Fruit fly (Drosophila melanogaster): ENCODE data around the gene Gr93c.

Gene Gr93c

DNA sequence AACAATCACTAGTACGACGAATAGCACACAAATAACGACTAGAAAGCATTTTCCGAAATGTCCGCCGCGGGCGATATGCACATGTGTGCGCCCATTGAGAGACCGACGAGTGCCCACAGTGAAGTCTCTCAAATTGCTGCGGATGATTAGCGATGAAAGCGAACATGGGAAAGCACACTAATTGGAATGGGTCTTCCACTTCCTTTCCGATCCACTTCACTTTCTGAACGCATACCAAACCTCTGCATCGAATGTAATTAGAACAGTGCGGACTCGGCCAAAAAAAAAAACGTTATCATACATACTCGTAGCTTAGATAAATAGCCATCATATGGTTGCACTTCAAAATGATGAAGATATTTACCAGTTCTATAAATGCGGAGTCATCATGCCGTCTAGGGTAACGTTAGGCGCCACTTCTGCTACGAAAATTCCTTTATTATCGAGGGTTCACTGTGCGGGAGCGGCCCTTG lies 5.0 kb upstream of the Gr93c start (continued):
- TF ChIP-seq MESR4 (GFP tag; optimal IDR thresholded peaks at IDR 0.05) (no peak), CG10959 (GFP tag; IDR thresholded peaks at IDR 0.05) (0 out of 2 replicates have a peak, but pooled peaks have one; percentile 28), CG18619 (GFP tag; optimal IDR thresholded peaks at IDR 0.05) (peak; percentile 21), gro (GFP tag; optimal IDR thresholded peaks at IDR 0.05) (no peak), pfk (GFP tag; optimal IDR thresholded peaks at IDR 0.05) (no peak), CG10979 (tag; optimal IDR thresholded peaks at IDR 0.05) (peak; percentile 41), CG9797 (GFP tag; optimal IDR thresholded peaks at IDR 0.05) (no peak), CG2120 (GFP tag; optimal IDR thresholded peaks at IDR 0.05) (peak; percentile 4), chm (GFP tag; IDR thresholded peaks at IDR 0.05) (0 out of 2 replicates have a peak, but pooled peaks have one; percentile 24), crc (GFP tag; optimal IDR thresholded peaks at IDR 0.05) (peak; percentile 18), CG15073 (GFP tag; optimal IDR thresholded peaks at IDR 0.05) (no peak), klu (GFP tag; IDR thresholded peaks at IDR 0.05) (no peak), CG11247 (GFP tag; IDR thresholded peaks at IDR 0.05) (no peak), Eip74EF (GFP tag; optimal IDR thresholded peaks at IDR 0.05) (no peak), ap (GFP tag; IDR thresholded peaks at IDR 0.05) (0 out of 2 replicates have a peak, but pooled peaks have one; percentile 12), slbo (GFP tag; IDR thresholded peaks at IDR 0.05) (peak; percentile 49), Aef1 (GFP tag; IDR thresholded peaks at IDR 0.05) (no peak), croc (GFP tag; conservative IDR thresholded peaks at IDR 0.05) (peak; percentile 45; the same call in 1 of the 3 replicates), sqz (GFP tag; optimal IDR thresholded peaks at IDR 0.05) (no peak), pum (GFP tag; optimal IDR thresholded peaks at IDR 0.05) (peak; percentile 55), gt (GFP tag; IDR thresholded peaks at IDR 0.05) (no peak), trem (tag; optimal IDR thresholded peaks at IDR 0.05) (no peak), CG8359 (GFP tag; optimal IDR thresholded peaks at IDR 0.05; ENCODE audit: borderline replicate concordance) (no peak), CG8089 (GFP tag; optimal IDR thresholded peaks at IDR 0.05) (peak; percentile 53), crol (GFP tag; IDR thresholded peaks at IDR 0.05) (0 out of 2 replicates have a peak, but pooled peaks have one; percentile 24), CG32767 (GFP tag; IDR thresholded peaks at IDR 0.05) (no peak; the same call in 1 of the 2 replicates), Chrac-16 (GFP tag; optimal IDR thresholded peaks at IDR 0.05) (peak; percentile 33), Asciz (GFP tag; optimal IDR thresholded peaks at IDR 0.05) (no peak), sens-2 (GFP tag; IDR thresholded peaks at IDR 0.05) (no peak), Gug (GFP tag; IDR thresholded peaks at IDR 0.05) (0 out of 4 replicates have a peak, but pooled peaks have one; percentile 36), sob (GFP tag; IDR thresholded peaks at IDR 0.05) (peak; percentile 53; the same call in 1 of the 2 replicates), CG7357 (GFP tag; IDR thresholded peaks at IDR 0.05) (0 out of 3 replicates have a peak, but pooled peaks have one; percentile 13), CG12104 (GFP tag; optimal IDR thresholded peaks at IDR 0.05) (no peak), CG7372 (GFP tag; IDR thresholded peaks at IDR 0.05) (no peak), unc-4 (GFP tag; IDR thresholded peaks at IDR 0.05; ENCODE audit: partially characterized antibody) (no peak), Optix (GFP tag; IDR thresholded peaks at IDR 0.05) (no peak), lilli (GFP tag; optimal IDR thresholded peaks at IDR 0.05) (peak; percentile 64), D (optimal IDR thresholded peaks at IDR 0.05) (no peak), D (GFP tag; optimal IDR thresholded peaks at IDR 0.05) (peak; percentile 41), Jarid2 (GFP tag; optimal IDR thresholded peaks at IDR 0.05) (no peak), dan (GFP tag; IDR thresholded peaks at IDR 0.05) (no peak), CoRest (tag; optimal IDR thresholded peaks at IDR 0.05) (peak; percentile 55), tll (GFP tag; optimal IDR thresholded peaks at IDR 0.05) (no peak), CG5180 (GFP tag; optimal IDR thresholded peaks at IDR 0.05) (peak; percentile 3), CG31441 (GFP tag; IDR thresholded peaks at IDR 0.05) (peak; percentile 50; the same call in 1 of the 2 replicates), Dek (tag; optimal IDR thresholded peaks at IDR 0.05) (no peak), dm (GFP tag; optimal IDR thresholded peaks at IDR 0.05) (no peak), CG8765 (GFP tag; IDR thresholded peaks at IDR 0.05) (0 out of 2 replicates have a peak, but pooled peaks have one; percentile 35), tna (GFP tag; IDR thresholded peaks at IDR 0.05; ENCODE audit: partially characterized antibody) (no peak), CG1529 (GFP tag; optimal IDR thresholded peaks at IDR 0.05) (peak; percentile 19), CG4730 (GFP tag; IDR thresholded peaks at IDR 0.05) (no peak)

Data from whole organism, embryonic.